Worm (Caenorhabditis elegans) whole organism, midembryonic: ENCODE measurements around the gene C45B11.9.

Experiments used
- T22C8.4 ChIP-seq: fragments of 200-800 bp; sonication (Bioruptor generic); IDR thresholded peaks from 2 replicates; pipeline ENCODE4 v1.3.6; 2022; ENCODE audit warnings: missing genetic modification characterization, missing compliant biosample characterization
- cog-1 ChIP-seq: sonication (generic microtip); optimal IDR thresholded peaks from 2 replicates; lab custom pipeline; 2016; ENCODE audit warnings: missing genetic modification characterization, missing compliant biosample characterization
- flt-1 ChIP-seq: fragments of 200-800 bp; sonication (Bioruptor generic); IDR thresholded peaks from 2 replicates; pipeline ENCODE4 v1.3.6; 2022; ENCODE audit warnings: missing genetic modification characterization, missing compliant biosample characterization
- klf-2 ChIP-seq: fragments of 200-800 bp; sonication (Bioruptor generic); conservative IDR thresholded peaks from 2 replicates; pipeline ENCODE4 v1.3.6; 2022; ENCODE audit warnings: missing genetic modification reagents, missing genetic modification characterization, missing compliant biosample characterization
- med-1 ChIP-seq: sonication (generic microtip); optimal IDR thresholded peaks from 2 replicates; lab custom pipeline; 2017; ENCODE audit warnings: missing genetic modification characterization, mild to moderate bottlenecking, missing compliant biosample characterization, antibody characterized with exemption, missing genetic modification reagents; ENCODE audit not compliant: insufficient read depth
- ref-1 ChIP-seq: fragments of 200-800 bp; sonication (Bioruptor generic); conservative IDR thresholded peaks from 2 replicates; pipeline ENCODE4 v1.3.6; 2022; ENCODE audit warnings: missing genetic modification reagents, missing genetic modification characterization, missing compliant biosample characterization
- tab-1 ChIP-seq: fragments of 200-800 bp; sonication (Bioruptor generic); IDR thresholded peaks from 2 replicates; pipeline ENCODE4 v1.3.6; 2022; ENCODE audit warnings: missing genetic modification characterization, missing compliant biosample characterization
- ztf-23 ChIP-seq: fragments of 200-800 bp; sonication (Bioruptor generic); IDR thresholded peaks from 2 replicates; pipeline ENCODE4 v1.3.6; 2022; ENCODE audit warnings: missing genetic modification reagents, missing genetic modification characterization, missing compliant biosample characterization
- ztf-29 ChIP-seq: fragments of 200-800 bp; sonication (Bioruptor generic); IDR thresholded peaks from 2 replicates; pipeline ENCODE4 v1.3.6; 2022; ENCODE audit warnings: missing genetic modification reagents, missing genetic modification characterization, missing compliant biosample characterization

Gene C45B11.9

DNA sequence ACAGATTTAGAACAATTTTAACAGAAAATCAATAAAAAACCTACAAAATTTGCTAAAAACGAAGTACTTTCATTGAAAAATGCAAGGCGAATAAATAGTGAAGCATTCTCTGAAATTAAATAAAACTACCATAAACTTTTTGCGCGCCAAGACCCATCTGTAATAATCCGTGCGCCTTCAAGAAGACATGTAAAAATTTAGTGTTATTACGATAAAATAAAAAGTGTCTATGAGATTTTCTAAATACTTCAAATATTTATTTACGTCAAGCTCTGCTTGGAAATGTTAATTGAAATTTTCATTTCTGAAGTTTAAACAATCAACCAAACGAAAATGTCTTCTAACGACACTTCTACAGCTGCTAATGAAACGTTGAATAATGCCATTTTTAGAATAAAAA lies at the start of gene C45B11.9:
Gene C45B11.9, plus strand, starts transcription at position 301 of the 400 bp plus-strand sequence.
- TF ChIP-seq ref-1 (GFP tag; lab: Robert Waterston, UW): no peak
- no peak for TF ChIP-seq cog-1 (tag; lab: Kevin White, UChicago)
- no peak for TF ChIP-seq ztf-29
- no peak for TF ChIP-seq T22C8.4 (GFP tag; lab: Robert Waterston, UW)
- no peak for TF ChIP-seq tab-1
- TF ChIP-seq ztf-23: no peak
- TF ChIP-seq flt-1: no peak
- TF ChIP-seq klf-2 (GFP tag; lab: Robert Waterston, UW): no peak
- no peak for TF ChIP-seq med-1 (GFP tag; lab: Kevin White, UChicago)

ce11 chrV:10991789-10992188 lies 48.3 kb upstream of the C45B11.9 start, which contains the start of gene frpr-9:
TSS of gene frpr-9 (plus strand) at chrV:10992089.
- TF ChIP-seq tab-1: no peak
- TF ChIP-seq flt-1: no peak
- no peak for TF ChIP-seq T22C8.4 (GFP tag; lab: Robert Waterston, UW)
- no peak for TF ChIP-seq med-1 (GFP tag; lab: Kevin White, UChicago)
- TF ChIP-seq cog-1 (tag; lab: Kevin White, UChicago): no peak
- no peak for TF ChIP-seq ztf-23
- no peak for TF ChIP-seq ztf-29

- TF ChIP-seq T22C8.4 (GFP tag; lab: Robert Waterston, UW): no peak
- no peak for TF ChIP-seq ref-1 (GFP tag; lab: Robert Waterston, UW)
- TF ChIP-seq med-1 (GFP tag; lab: Kevin White, UChicago): no peak
These were observed 41.3 kb upstream of the C45B11.9 start, which contains the start of gene F53B7.7 for ce11 chrV:10998797-10999196. TSS of gene F53B7.7 (plus strand) at chrV:10999097.

DNA sequence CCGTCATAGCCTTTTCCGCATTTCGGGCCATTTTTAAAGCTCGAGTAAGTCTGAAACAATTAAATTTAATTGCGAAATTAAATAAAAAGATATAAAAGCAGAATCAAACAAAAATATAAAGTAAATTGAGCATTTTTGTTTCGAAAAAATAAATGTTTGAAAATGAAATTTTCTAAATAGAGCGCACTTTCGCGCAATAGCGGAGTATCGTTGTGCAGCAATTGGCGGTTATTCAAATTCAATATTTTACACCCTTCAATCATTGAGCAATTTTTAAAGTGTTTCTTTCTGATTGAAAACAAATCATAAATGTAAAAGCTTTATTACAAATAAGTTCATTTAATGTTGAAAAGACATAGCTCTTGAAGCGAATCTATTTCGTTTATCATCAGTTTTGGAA lies 39.5 kb upstream of the C45B11.9 start, which contains the start of gene isy-1:
Gene isy-1, minus strand, starts transcription at position 50 of the 400 bp plus-strand sequence.
- TF ChIP-seq med-1 (GFP tag; lab: Kevin White, UChicago) (no peak), tab-1 (no peak), ztf-23 (peak; percentile 82), cog-1 (tag; lab: Kevin White, UChicago) (no peak)

DNA sequence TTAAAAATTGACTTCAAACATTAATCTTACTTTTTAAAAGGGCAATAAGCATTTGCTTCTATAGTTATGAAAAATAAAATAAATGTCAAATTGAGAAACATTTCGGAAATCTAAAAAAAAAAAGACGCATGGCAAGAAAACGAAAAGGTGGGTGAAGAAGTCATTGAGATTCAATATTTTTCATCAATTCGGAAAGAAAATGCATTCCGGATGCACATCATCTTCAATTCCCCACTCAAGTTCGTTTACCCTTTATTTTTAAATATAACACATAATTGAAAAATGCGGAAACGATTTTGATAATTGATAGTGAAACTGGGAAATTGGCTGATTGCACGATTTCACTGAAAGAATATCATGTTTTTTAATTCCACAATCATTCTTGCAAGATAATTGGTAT lies 37.7 kb upstream of the C45B11.9 start, which contains the start of gene F53B7.4:
Gene F53B7.4, minus strand, starts transcription at position 101 of the 400 bp plus-strand sequence.
- TF ChIP-seq flt-1: no peak
- no peak for TF ChIP-seq ztf-29
- no peak for TF ChIP-seq T22C8.4 (GFP tag; lab: Robert Waterston, UW)
- no peak for TF ChIP-seq tab-1
- TF ChIP-seq klf-2 (GFP tag; lab: Robert Waterston, UW): no peak
- no peak for TF ChIP-seq ztf-23
- TF ChIP-seq ref-1 (GFP tag; lab: Robert Waterston, UW): no peak

DNA sequence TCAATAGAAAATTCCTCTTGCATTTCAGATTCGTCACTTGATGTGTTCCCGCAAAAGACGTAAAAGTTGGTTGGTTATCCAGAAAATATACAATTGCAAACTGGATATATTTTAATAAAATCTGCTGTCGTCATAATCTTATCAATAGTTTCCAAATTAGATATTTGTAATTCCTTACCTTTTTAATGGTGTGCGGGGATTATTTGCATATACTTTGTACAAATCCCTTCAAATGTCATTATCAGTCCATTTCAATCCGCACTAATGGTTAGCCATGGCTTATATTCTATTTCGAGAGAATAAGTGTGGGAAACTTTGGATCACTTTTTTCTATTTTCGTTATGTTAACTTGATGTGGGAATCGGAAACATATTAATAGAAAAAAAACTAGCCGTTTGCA lies 36.0 kb upstream of the C45B11.9 start:
- TF ChIP-seq ref-1 (GFP tag; lab: Robert Waterston, UW): no peak
- no peak for TF ChIP-seq med-1 (GFP tag; lab: Kevin White, UChicago)
- no peak for TF ChIP-seq ztf-23
- no peak for TF ChIP-seq tab-1
- TF ChIP-seq flt-1: no peak
- TF ChIP-seq ztf-29: no peak
- no peak for TF ChIP-seq klf-2 (GFP tag; lab: Robert Waterston, UW)

- TF ChIP-seq tab-1 (no peak), ztf-29 (no peak), T22C8.4 (GFP tag; lab: Robert Waterston, UW) (no peak), ref-1 (GFP tag; lab: Robert Waterston, UW) (no peak), flt-1 (no peak), cog-1 (tag; lab: Kevin White, UChicago) (no peak), ztf-23 (no peak), med-1 (GFP tag; lab: Kevin White, UChicago) (no peak), klf-2 (GFP tag; lab: Robert Waterston, UW) (no peak)
These were observed 32.5 kb upstream of the C45B11.9 start for ce11 chrV:11007651-11008050.

DNA sequence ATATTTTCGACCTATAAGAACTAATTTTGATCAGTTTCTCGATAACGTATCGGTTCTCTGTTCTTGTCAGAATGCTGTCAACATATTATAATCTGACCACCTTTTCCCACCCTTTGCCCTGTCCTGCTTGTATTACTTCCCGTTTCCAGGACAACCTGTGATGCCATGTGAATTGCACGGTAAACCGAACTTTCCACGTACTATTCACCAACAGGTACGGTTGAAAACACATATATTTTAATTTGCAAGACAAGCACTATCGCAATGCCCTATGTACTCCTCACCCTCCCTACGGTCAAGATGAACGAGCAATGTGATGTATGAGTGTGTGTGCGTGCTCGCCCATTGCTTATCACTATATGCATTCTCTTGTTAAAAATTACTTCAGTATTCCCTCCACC lies 31.0 kb upstream of the C45B11.9 start:
- TF ChIP-seq flt-1 (no peak), T22C8.4 (GFP tag; lab: Robert Waterston, UW) (no peak), tab-1 (no peak), klf-2 (GFP tag; lab: Robert Waterston, UW) (no peak), cog-1 (tag; lab: Kevin White, UChicago) (no peak), ztf-23 (no peak), med-1 (GFP tag; lab: Kevin White, UChicago) (no peak), ref-1 (GFP tag; lab: Robert Waterston, UW) (no peak), ztf-29 (no peak)

DNA sequence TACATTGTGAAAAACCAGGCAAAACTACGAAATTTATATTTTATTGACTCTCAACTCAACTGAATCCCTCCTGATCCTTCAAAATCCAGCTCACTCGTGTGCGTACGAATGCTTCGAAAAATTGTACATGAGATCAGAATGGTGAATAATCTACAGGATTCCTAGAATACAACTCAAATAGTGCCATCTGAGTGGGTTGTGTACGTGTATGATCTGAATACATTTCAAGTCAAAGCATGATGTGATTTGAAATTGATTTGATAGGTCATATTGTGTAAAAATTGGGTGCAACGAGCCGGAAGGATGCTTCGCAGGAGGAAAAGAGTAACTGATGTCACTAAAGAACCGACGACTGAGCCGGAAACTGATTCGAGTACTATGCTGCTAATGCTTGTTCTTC lies 29.4 kb upstream of the C45B11.9 start:
- no peak for TF ChIP-seq cog-1 (tag; lab: Kevin White, UChicago)

DNA sequence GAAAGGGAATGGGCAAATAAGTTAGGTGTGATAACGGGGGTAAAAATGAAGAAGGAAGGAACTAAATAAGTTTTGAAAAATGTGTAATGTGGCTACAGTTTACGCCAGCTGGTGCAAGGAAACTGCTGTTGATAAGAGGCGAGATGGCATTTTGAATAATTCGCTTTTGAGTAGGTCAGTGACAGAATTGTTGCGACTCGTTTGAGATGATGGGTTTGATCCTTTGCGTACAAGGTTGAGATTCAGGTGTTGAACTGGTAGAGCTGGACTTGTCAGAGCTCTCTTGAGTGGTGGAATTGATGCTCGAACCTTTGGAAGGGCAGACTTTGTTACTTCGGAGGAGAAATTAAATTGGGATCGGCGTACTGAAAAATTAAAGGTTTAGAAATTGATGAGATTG lies 28.3 kb upstream of the C45B11.9 start:
- TF ChIP-seq ztf-23 (no peak), cog-1 (tag; lab: Kevin White, UChicago) (no peak), klf-2 (GFP tag; lab: Robert Waterston, UW) (no peak), ref-1 (GFP tag; lab: Robert Waterston, UW) (no peak), T22C8.4 (GFP tag; lab: Robert Waterston, UW) (no peak), flt-1 (no peak), tab-1 (no peak), ztf-29 (no peak), med-1 (GFP tag; lab: Kevin White, UChicago) (no peak)

DNA sequence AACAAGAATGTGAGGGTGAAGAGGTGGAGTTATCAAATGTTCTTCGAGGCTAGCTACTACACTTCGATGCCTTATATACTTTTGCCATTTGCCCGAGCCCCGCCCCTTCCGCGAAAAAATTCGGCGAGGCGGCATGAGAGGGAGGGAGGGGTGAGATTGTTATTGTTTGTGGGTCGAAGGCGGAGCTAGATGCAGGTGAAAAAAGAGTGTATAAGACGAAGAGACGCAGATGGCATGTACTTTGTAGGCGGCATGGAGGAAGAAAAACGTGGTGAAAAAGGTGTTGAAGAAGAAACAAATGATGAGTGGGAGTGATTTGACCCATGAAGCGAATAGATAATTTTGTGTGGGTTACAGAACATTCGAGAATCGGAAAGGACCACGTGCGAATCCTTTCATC lies 27.7 kb upstream of the C45B11.9 start, which contains the start of gene C13G3.1:
Gene C13G3.1, minus strand, starts transcription at position 47 of the 400 bp plus-strand sequence.
- no peak for TF ChIP-seq tab-1
- no peak for TF ChIP-seq T22C8.4 (GFP tag; lab: Robert Waterston, UW)
- TF ChIP-seq flt-1: no peak
- TF ChIP-seq ref-1 (GFP tag; lab: Robert Waterston, UW): no peak
- TF ChIP-seq cog-1 (tag; lab: Kevin White, UChicago): no peak
- TF ChIP-seq klf-2 (GFP tag; lab: Robert Waterston, UW): no peak
- TF ChIP-seq ztf-29: no peak
- TF ChIP-seq med-1 (GFP tag; lab: Kevin White, UChicago): no peak
- TF ChIP-seq ztf-23: no peak
